Fruit fly (Drosophila melanogaster): ENCODE data around the gene CG3225.

CG3225 gene

DNA sequence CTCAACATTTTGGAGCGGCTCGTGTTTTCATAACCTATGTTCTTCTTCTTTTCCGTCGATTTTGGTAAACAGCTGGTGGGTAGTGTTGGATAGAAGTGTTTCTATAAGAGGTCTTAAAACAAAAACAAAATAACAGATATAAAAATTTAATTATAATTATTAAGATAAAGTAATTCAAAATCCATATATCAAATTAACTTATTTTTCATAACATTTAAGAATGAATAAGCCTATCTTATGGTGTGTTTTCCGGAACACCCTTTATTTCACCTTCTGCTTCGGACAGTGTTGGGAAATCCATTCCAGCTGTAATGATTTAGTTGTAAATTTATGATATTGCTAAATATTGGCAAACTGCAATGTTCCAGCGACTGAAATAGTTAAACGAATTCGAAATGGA, 32.3 kb upstream of the CG3225 start, which contains the start of the genes mRpS2 and Mon1 (continued):
- TF ChIP-seq CG17359 (tag; optimal IDR thresholded peaks at IDR 0.05) (peak; percentile 97), CG1832 (GFP tag; optimal IDR thresholded peaks at IDR 0.05) (no peak), klu (GFP tag; IDR thresholded peaks at IDR 0.05) (peak; percentile 89), CG4820 (GFP tag; optimal IDR thresholded peaks at IDR 0.05) (peak; percentile 91), Drgx (GFP tag; IDR thresholded peaks at IDR 0.05) (peak; percentile 96), CG4360 (GFP tag; IDR thresholded peaks at IDR 0.05) (peak; percentile 74), Med (GFP tag) (peak; percentile 96), Oaz (GFP tag; IDR thresholded peaks at IDR 0.05) (peak; percentile 88), gsb-n (tag; optimal IDR thresholded peaks at IDR 0.05) (peak; percentile 94), CG8089 (GFP tag; optimal IDR thresholded peaks at IDR 0.05) (peak; percentile 70), CG8281 (tag; optimal IDR thresholded peaks at IDR 0.05) (peak; percentile 81), Dll (GFP tag; IDR thresholded peaks at IDR 0.05; ENCODE audit: partially characterized antibody) (peak; percentile 44; the same call in 1 of the 4 replicates), CG16779 (GFP tag; IDR thresholded peaks at IDR 0.05) (0 out of 2 replicates have a peak, but pooled peaks have one; percentile 63), chif (GFP tag; optimal IDR thresholded peaks at IDR 0.05) (peak; percentile 72 to 78), CG34376 (GFP tag; optimal IDR thresholded peaks at IDR 0.05) (peak; percentile 73), CG9876 (GFP tag; optimal IDR thresholded peaks at IDR 0.05) (peak; percentile 49), NFAT (GFP tag; IDR thresholded peaks at IDR 0.05) (peak; percentile 97), CG12769 (tag; optimal IDR thresholded peaks at IDR 0.05) (peak; percentile 81), Dip2 (GFP tag; IDR thresholded peaks at IDR 0.05) (peak; percentile 48; the same call in 1 of the 2 replicates), H15 (GFP tag; IDR thresholded peaks at IDR 0.05) (peak; percentile 97), CG8478 (optimal IDR thresholded peaks at IDR 0.05) (no peak), CG11247 (GFP tag; IDR thresholded peaks at IDR 0.05) (peak; percentile 95), psq (GFP tag; optimal IDR thresholded peaks at IDR 0.05) (peak; percentile 86), CG1603 (tag; optimal IDR thresholded peaks at IDR 0.05) (peak; percentile 68), bbx (GFP tag; IDR thresholded peaks at IDR 0.05; ENCODE audit: partially characterized antibody) (no peak), repo (GFP tag; optimal IDR thresholded peaks at IDR 0.05) (peak; percentile 54), Deaf1 (tag; optimal IDR thresholded peaks at IDR 0.05) (peak; percentile 72), onecut (GFP tag; IDR thresholded peaks at IDR 0.05) (peak; percentile 78), pros (GFP tag; optimal IDR thresholded peaks at IDR 0.05) (no peak), otp (GFP tag; IDR thresholded peaks at IDR 0.05) (peak; percentile 95), row (GFP tag; IDR thresholded peaks at IDR 0.05) (peak; percentile 96), CG13287 (GFP tag; IDR thresholded peaks at IDR 0.05; ENCODE audit: partially characterized antibody) (peak; percentile 50; the same call in 1 of the 2 replicates), pho (GFP tag; optimal IDR thresholded peaks at IDR 0.05) (peak; percentile 71), exex (tag; optimal IDR thresholded peaks at IDR 0.05) (peak; percentile 84), CG2712 (tag; optimal IDR thresholded peaks at IDR 0.05) (peak; percentile 97), CG7839 (tag; optimal IDR thresholded peaks at IDR 0.05) (peak; percentile 95), CG9609 (GFP tag; optimal IDR thresholded peaks at IDR 0.05) (peak; percentile 80), CG12659 (GFP tag; optimal IDR thresholded peaks at IDR 0.05) (peak; percentile 96), Hmr (GFP tag; optimal IDR thresholded peaks at IDR 0.05) (peak; percentile 97), fru (optimal IDR thresholded peaks at IDR 0.05) (no peak), PHDP (tag; optimal IDR thresholded peaks at IDR 0.05) (peak; percentile 98), ara (GFP tag; IDR thresholded peaks at IDR 0.05) (peak; percentile 96), CG11398 (GFP tag; optimal IDR thresholded peaks at IDR 0.05) (peak; percentile 39), CG32772 (GFP tag; IDR thresholded peaks at IDR 0.05) (peak; percentile 95), CG15073 (GFP tag; optimal IDR thresholded peaks at IDR 0.05) (peak; percentile 63), dpn (GFP tag; optimal IDR thresholded peaks at IDR 0.05) (peak; percentile 85 to 96), vvl (GFP tag; IDR thresholded peaks at IDR 0.05) (peak; percentile 98)

All from whole organism, embryonic.